Worm (Caenorhabditis elegans): ENCODE measurements around the gene str-83.

DNA sequence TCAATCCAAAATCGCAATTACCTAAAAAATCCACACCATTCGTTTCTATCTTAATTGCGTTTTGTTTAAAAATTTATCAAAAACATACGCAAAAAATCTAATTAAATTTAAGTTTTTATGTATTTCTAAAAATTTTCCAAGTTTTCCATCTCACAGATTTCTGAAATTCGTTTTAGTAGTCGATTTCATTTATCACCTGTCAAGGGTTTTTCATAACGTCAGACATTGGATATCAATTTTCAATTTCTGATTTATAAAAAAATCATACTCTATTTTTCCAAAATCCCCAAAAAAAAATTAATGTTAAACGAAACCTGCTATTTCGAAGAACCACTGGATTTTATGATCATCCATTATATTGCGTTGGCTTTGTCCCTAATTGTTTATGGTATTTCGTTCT, 33.1 kb downstream of the str-83 start, which contains the start of gene srh-4:
- TF ChIP-seq egrh-3 (GFP tag; IDR thresholded peaks at IDR 0.05) = no peak
- TF ChIP-seq nhr-179 (tag; optimal IDR thresholded peaks at IDR 0.05) = no peak
- no peak for TF ChIP-seq dox-1 (GFP tag; IDR thresholded peaks at IDR 0.05)
- TF ChIP-seq sdz-38 (tag; optimal IDR thresholded peaks at IDR 0.05) = no peak
- no peak for TF ChIP-seq ztf-22 (GFP tag; optimal IDR thresholded peaks at IDR 0.05)
- no peak for TF ChIP-seq nhr-120 (GFP tag; IDR thresholded peaks at IDR 0.05)
- no peak for TF ChIP-seq B0019.2 (GFP tag; conservative IDR thresholded peaks at IDR 0.05)
- TF ChIP-seq Y53F4B.3 (GFP tag; IDR thresholded peaks at IDR 0.05) = no peak
- TF ChIP-seq nfyb-1 (GFP tag; IDR thresholded peaks at IDR 0.05) = no peak
- no peak for TF ChIP-seq ama-1 (optimal IDR thresholded peaks at IDR 0.05)
- no peak for TF ChIP-seq ama-1 (GFP tag; optimal IDR thresholded peaks at IDR 0.05)
- TF ChIP-seq nfya-1 (tag; optimal IDR thresholded peaks at IDR 0.05; ENCODE audit: borderline replicate concordance, insufficient read depth) = no peak
- no peak for TF ChIP-seq snpc-4 (GFP tag; optimal IDR thresholded peaks at IDR 0.05)
- no peak for TF ChIP-seq snpc-4 (tag; optimal IDR thresholded peaks at IDR 0.05)
